Fruit fly (Drosophila melanogaster) whole organism, embryonic: ENCODE measurements around the gene CG14013.
A peak's percentile ranks its signal among the peaks of the same experiment; 100 is the strongest.

Experiments
- Abd-B ChIP-seq: fragments of 200-800 bp; sonication (Bioruptor generic); optimal IDR thresholded peaks from 2 replicates; lab custom pipeline; 2018; ENCODE audit warnings: missing biosample characterization, mild to moderate bottlenecking, missing genetic modification characterization, moderate library complexity
- BEAF-32 ChIP-seq: fragments of 200-800 bp; sonication (Bioruptor generic); optimal IDR thresholded peaks from 3 replicates; lab custom pipeline; 2017; ENCODE audit warnings: missing biosample characterization, missing genetic modification characterization, mild to moderate bottlenecking, moderate library complexity, missing genetic modification reagents
- Bdp1 ChIP-seq: fragments of 200-800 bp; sonication (Bioruptor generic); optimal IDR thresholded peaks from 3 replicates; lab custom pipeline; 2016; ENCODE audit warnings: missing biosample characterization, missing genetic modification characterization
- Bgb ChIP-seq: fragments of 200-800 bp; sonication (Bioruptor generic); IDR thresholded peaks from 2 replicates; pipeline ENCODE4 v1.3.6; 2022; ENCODE audit warnings: missing biosample characterization, missing genetic modification characterization; ENCODE audit not compliant: partially characterized antibody
- CG10147 ChIP-seq: fragments of 200-800 bp; sonication (Bioruptor generic); optimal IDR thresholded peaks from 2 replicates; lab custom pipeline; 2019; ENCODE audit warnings: missing biosample characterization, mild to moderate bottlenecking, missing genetic modification characterization, moderate library complexity
- CG10565 ChIP-seq: fragments of 200-800 bp; sonication (Bioruptor generic); optimal IDR thresholded peaks from 3 replicates; lab custom pipeline; 2016; ENCODE audit warnings: missing biosample characterization, mild to moderate bottlenecking, missing genetic modification characterization
- CG10979 ChIP-seq: fragments of 200-800 bp; sonication (Bioruptor generic); optimal IDR thresholded peaks from 2 replicates; lab custom pipeline; 2018; ENCODE audit warnings: missing biosample characterization, mild to moderate bottlenecking, missing genetic modification characterization, moderate library complexity
- CG12104 ChIP-seq: fragments of 200-800 bp; sonication (Bioruptor generic); optimal IDR thresholded peaks from 3 replicates; lab custom pipeline; 2016; ENCODE audit warnings: missing biosample characterization, missing genetic modification characterization
- CG13287 ChIP-seq: fragments of 200-800 bp; sonication (Bioruptor generic); IDR thresholded peaks from 2 replicates; pipeline ENCODE4 v1.3.6; 2022; ENCODE audit warnings: missing biosample characterization, missing genetic modification characterization; ENCODE audit not compliant: partially characterized antibody
- CG14710 ChIP-seq: fragments of 200-800 bp; sonication (Bioruptor generic); optimal IDR thresholded peaks from 3 replicates; lab custom pipeline; 2019; ENCODE audit warnings: missing biosample characterization, mild to moderate bottlenecking, missing genetic modification characterization, moderate library complexity
- CG14860 ChIP-seq: fragments of 200-800 bp; sonication (Bioruptor generic); IDR thresholded peaks from 3 replicates; pipeline ENCODE4 v1.3.6; 2022; ENCODE audit warnings: missing biosample characterization, missing genetic modification characterization; ENCODE audit not compliant: partially characterized antibody
- CG14965 ChIP-seq: fragments of 200-800 bp; sonication (Bioruptor generic); optimal IDR thresholded peaks from 2 replicates; lab custom pipeline; 2016; ENCODE audit warnings: missing biosample characterization, missing genetic modification characterization, borderline replicate concordance
- CG16813 ChIP-seq: fragments of 200-800 bp; sonication (Bioruptor generic); IDR thresholded peaks from 3 replicates; pipeline ENCODE4 v1.3.6; 2022; ENCODE audit warnings: missing biosample characterization, missing genetic modification characterization; ENCODE audit not compliant: partially characterized antibody
- CG2129 ChIP-seq: fragments of 200-800 bp; sonication (Bioruptor generic); IDR thresholded peaks from 2 replicates; pipeline ENCODE4 v1.3.6; 2022; ENCODE audit warnings: missing biosample characterization, missing genetic modification characterization; ENCODE audit not compliant: partially characterized antibody
- CG32532 ChIP-seq: fragments of 200-800 bp; sonication (Bioruptor generic); IDR thresholded peaks from 2 replicates; pipeline ENCODE4 v1.3.6; 2022; ENCODE audit warnings: missing biosample characterization, missing genetic modification characterization
- CG32772 ChIP-seq: fragments of 200-800 bp; sonication (Bioruptor generic); IDR thresholded peaks from 2 replicates; pipeline ENCODE4 v1.3.6; 2022; ENCODE audit warnings: missing biosample characterization, missing genetic modification characterization
- CG34224 ChIP-seq: fragments of 200-800 bp; sonication (Bioruptor generic); IDR thresholded peaks from 3 replicates; pipeline ENCODE4 v1.3.6; 2022; ENCODE audit warnings: missing biosample characterization, missing genetic modification characterization; ENCODE audit not compliant: partially characterized antibody
- CG4707 ChIP-seq: fragments of 200-800 bp; sonication (Bioruptor generic); optimal IDR thresholded peaks from 2 replicates; lab custom pipeline; 2018; ENCODE audit warnings: missing biosample characterization, mild to moderate bottlenecking, missing genetic modification characterization, moderate library complexity
- CG6791 ChIP-seq: fragments of 200-800 bp; sonication (Bioruptor generic); IDR thresholded peaks from 3 replicates; pipeline ENCODE4 v1.3.6; 2022; ENCODE audit warnings: missing biosample characterization, missing genetic modification characterization; ENCODE audit not compliant: partially characterized antibody
- CG9215 ChIP-seq: fragments of 200-800 bp; sonication (Bioruptor generic); IDR thresholded peaks from 2 replicates; pipeline ENCODE4 v1.3.6; 2022; ENCODE audit warnings: missing biosample characterization, missing genetic modification characterization
- CG9609 ChIP-seq: fragments of 200-800 bp; sonication (Bioruptor generic); optimal IDR thresholded peaks from 3 replicates; lab custom pipeline; 2016; ENCODE audit warnings: missing biosample characterization, missing genetic modification characterization
- Chrac-16 ChIP-seq: fragments of 200-800 bp; sonication (Bioruptor generic); optimal IDR thresholded peaks from 3 replicates; lab custom pipeline; 2016; ENCODE audit warnings: missing biosample characterization, missing genetic modification characterization
- CrebB ChIP-seq: fragments of 200-800 bp; sonication (Bioruptor generic); optimal IDR thresholded peaks from 3 replicates; lab custom pipeline; 2018; ENCODE audit warnings: missing biosample characterization, mild to moderate bottlenecking, missing genetic modification characterization
- D19A ChIP-seq: fragments of 200-800 bp; optimal IDR thresholded peaks from 3 replicates; lab custom pipeline; 2019; ENCODE audit warnings: missing biosample characterization, mild to moderate bottlenecking, missing genetic modification characterization, moderate library complexity
- Dll ChIP-seq: fragments of 200-800 bp; sonication (Bioruptor generic); IDR thresholded peaks from 4 replicates; pipeline ENCODE4 v1.3.6; 2022; ENCODE audit warnings: missing biosample characterization, missing genetic modification characterization; ENCODE audit not compliant: partially characterized antibody
- Dref ChIP-seq: fragments of 200-800 bp; sonication (Bioruptor generic); IDR thresholded peaks from 2 replicates; pipeline ENCODE4 v1.3.6; 2022; ENCODE audit warnings: missing biosample characterization, missing genetic modification characterization
- HLHmδ ChIP-seq: fragments of 200-800 bp; sonication (Bioruptor generic); optimal IDR thresholded peaks from 2 replicates; lab custom pipeline; 2018; ENCODE audit warnings: missing biosample characterization, mild to moderate bottlenecking, missing genetic modification characterization, moderate library complexity
- Opbp ChIP-seq: fragments of 200-800 bp; sonication (Bioruptor generic); IDR thresholded peaks from 3 replicates; pipeline ENCODE4 v1.3.6; 2022; ENCODE audit warnings: missing biosample characterization, missing genetic modification characterization; ENCODE audit not compliant: partially characterized antibody
- Poxn ChIP-seq: fragments of 200-800 bp; sonication (Bioruptor generic); IDR thresholded peaks from 2 replicates; pipeline ENCODE4 v1.3.6; 2022; ENCODE audit warnings: missing biosample characterization, missing genetic modification characterization
- Rfx ChIP-seq: fragments of 200-800 bp; sonication (Bioruptor generic); IDR thresholded peaks from 2 replicates; pipeline ENCODE4 v1.3.6; 2022; ENCODE audit warnings: missing biosample characterization, missing genetic modification characterization
- Scr ChIP-seq: fragments of 200-800 bp; sonication (Bioruptor generic); IDR thresholded peaks from 2 replicates; pipeline ENCODE4 v1.3.6; 2022; ENCODE audit warnings: missing biosample characterization, missing genetic modification characterization; ENCODE audit not compliant: partially characterized antibody
- ato ChIP-seq: fragments of 200-800 bp; sonication (Bioruptor generic); IDR thresholded peaks from 2 replicates; pipeline ENCODE4 v1.3.6; 2022; ENCODE audit warnings: missing biosample characterization, missing genetic modification characterization; ENCODE audit not compliant: partially characterized antibody
- bab2 ChIP-seq: fragments of 200-800 bp; sonication (Bioruptor generic); optimal IDR thresholded peaks from 2 replicates; lab custom pipeline; 2016; ENCODE audit warnings: missing biosample characterization, missing genetic modification characterization
- bbx ChIP-seq: fragments of 200-800 bp; sonication (Bioruptor generic); IDR thresholded peaks from 2 replicates; pipeline ENCODE4 v1.3.6; 2022; ENCODE audit warnings: missing biosample characterization, missing genetic modification characterization; ENCODE audit not compliant: partially characterized antibody
- chinmo ChIP-seq: fragments of 200-800 bp; sonication (Bioruptor generic); IDR thresholded peaks from 4 replicates; pipeline ENCODE4 v1.3.6; 2022; ENCODE audit warnings: missing biosample characterization, missing genetic modification characterization; ENCODE audit not compliant: partially characterized antibody
- ftz-f1 ChIP-seq: fragments of 200-800 bp; sonication (Bioruptor generic); optimal IDR thresholded peaks from 2 replicates; lab custom pipeline; 2016; ENCODE audit warnings: missing biosample characterization, missing genetic modification characterization
- hbn ChIP-seq: fragments of 200-800 bp; sonication (Bioruptor generic); IDR thresholded peaks from 2 replicates; pipeline ENCODE4 v1.3.6; 2022; ENCODE audit warnings: missing biosample characterization, missing genetic modification characterization; ENCODE audit not compliant: partially characterized antibody
- kay ChIP-seq: fragments of 200-800 bp; sonication (Bioruptor generic); optimal IDR thresholded peaks from 2 replicates; lab custom pipeline; 2016; ENCODE audit warnings: missing biosample characterization, missing genetic modification characterization
- klu ChIP-seq: fragments of 200-800 bp; sonication (Bioruptor generic); IDR thresholded peaks from 2 replicates; pipeline ENCODE4 v1.3.6; 2022; ENCODE audit warnings: missing biosample characterization, missing genetic modification characterization
- knrl ChIP-seq: fragments of 200-800 bp; sonication (Bioruptor generic); IDR thresholded peaks from 3 replicates; pipeline ENCODE4 v1.3.6; 2022; ENCODE audit warnings: missing biosample characterization, missing genetic modification characterization; ENCODE audit not compliant: partially characterized antibody
- lmd ChIP-seq: fragments of 200-800 bp; sonication (Bioruptor generic); IDR thresholded peaks from 2 replicates; pipeline ENCODE4 v1.3.6; 2022; ENCODE audit warnings: missing biosample characterization, missing genetic modification characterization
- nmo ChIP-seq: fragments of 200-800 bp; sonication (Bioruptor generic); optimal IDR thresholded peaks from 2 replicates; lab custom pipeline; 2018; ENCODE audit warnings: missing biosample characterization, mild to moderate bottlenecking, missing genetic modification characterization, moderate library complexity
- pum ChIP-seq: fragments of 200-800 bp; sonication (Bioruptor generic); optimal IDR thresholded peaks from 2 replicates; lab custom pipeline; 2016; ENCODE audit warnings: missing biosample characterization, missing genetic modification characterization
- pzg ChIP-seq: fragments of 200-800 bp; sonication (Bioruptor generic); optimal IDR thresholded peaks from 3 replicates; lab custom pipeline; 2018; ENCODE audit warnings: missing biosample characterization, mild to moderate bottlenecking, missing genetic modification characterization, moderate library complexity
- sima ChIP-seq: fragments of 200-800 bp; sonication (Bioruptor generic); optimal IDR thresholded peaks from 2 replicates; lab custom pipeline; 2016; ENCODE audit warnings: missing biosample characterization, missing genetic modification characterization
- sna ChIP-seq: fragments of 200-800 bp; sonication (Bioruptor generic); IDR thresholded peaks from 2 replicates; pipeline ENCODE4 v1.3.6; 2022; ENCODE audit warnings: missing biosample characterization, missing genetic modification characterization; ENCODE audit not compliant: partially characterized antibody
- tna ChIP-seq: fragments of 200-800 bp; sonication (Bioruptor generic); IDR thresholded peaks from 2 replicates; pipeline ENCODE4 v1.3.6; 2022; ENCODE audit warnings: missing biosample characterization, missing genetic modification characterization; ENCODE audit not compliant: partially characterized antibody
- wdn ChIP-seq: fragments of 200-800 bp; sonication (Bioruptor generic); IDR thresholded peaks from 2 replicates; pipeline ENCODE4 v1.3.6; 2022; ENCODE audit warnings: missing biosample characterization, missing genetic modification characterization

CG14013 gene

dm6 chr2L:5532061-5532460 is 21.6 kb downstream of the CG14013 start, which contains the start of gene Coq6 (continued):
- TF ChIP-seq Chrac-16 (GFP tag; lab: Kevin White, UChicago) (no peak), Dll (GFP tag; lab: Robert Waterston, UW) (peak; percentile 70), wdn (no peak), CG14965 (GFP tag; lab: Kevin White, UChicago) (no peak), CG13287 (GFP tag; lab: Robert Waterston, UW) (peak; percentile 78), hbn (GFP tag; lab: Robert Waterston, UW) (peak; percentile 54), CG14860 (GFP tag; lab: Robert Waterston, UW) (peak; percentile 50; the same call in 2 of the 3 replicates), tna (GFP tag; lab: Robert Waterston, UW) (0 out of 2 replicates have a peak, but pooled peaks have one; percentile 30), klu (no peak), CrebB (no peak), nmo (GFP tag; lab: Kevin White, UChicago) (peak; percentile 14), CG32532 (peak; percentile 42; the same call in 1 of the 2 replicates), CG14710 (tag; lab: Kevin White, UChicago) (peak; percentile 39), Poxn (GFP tag; lab: Robert Waterston, UW) (no peak), ato (GFP tag; lab: Robert Waterston, UW) (0 out of 2 replicates have a peak, but pooled peaks have one; percentile 32), sna (GFP tag; lab: Robert Waterston, UW) (peak; percentile 63), knrl (GFP tag; lab: Robert Waterston, UW) (peak; percentile 49), CG9215 (peak; percentile 96), Rfx (GFP tag; lab: Robert Waterston, UW) (peak; percentile 22; the same call in 1 of the 2 replicates), ftz-f1 (GFP tag; lab: Kevin White, UChicago) (no peak), HLHmδ (GFP tag; lab: Kevin White, UChicago) (no peak), sima (GFP tag; lab: Kevin White, UChicago) (no peak), BEAF-32 (GFP tag; lab: Kevin White, UChicago) (peak; percentile 62), Bgb (GFP tag; lab: Robert Waterston, UW) (peak; percentile 47; the same call in 1 of the 2 replicates), CG32772 (no peak), Abd-B (peak; percentile 13), CG34224 (GFP tag; lab: Robert Waterston, UW) (peak; percentile 68), Opbp (GFP tag; lab: Robert Waterston, UW) (peak; percentile 53; the same call in 2 of the 3 replicates), CG12104 (GFP tag; lab: Kevin White, UChicago) (no peak), Bdp1 (GFP tag; lab: Kevin White, UChicago) (no peak), CG9609 (GFP tag; lab: Kevin White, UChicago) (no peak), CG10565 (GFP tag; lab: Kevin White, UChicago) (no peak), chinmo (GFP tag; lab: Robert Waterston, UW) (peak; percentile 67; the same call in 1 of the 4 replicates), CG4707 (GFP tag; lab: Kevin White, UChicago) (no peak), pum (GFP tag; lab: Kevin White, UChicago) (no peak), CG2129 (GFP tag; lab: Robert Waterston, UW) (0 out of 2 replicates have a peak, but pooled peaks have one; percentile 18), CG6791 (GFP tag; lab: Robert Waterston, UW) (peak; percentile 75), Dref (GFP tag; lab: Robert Waterston, UW) (peak; percentile 74), bbx (peak; percentile 39; the same call in 1 of the 2 replicates), D19A (tag; lab: Kevin White, UChicago) (no peak), CG10979 (no peak), kay (GFP tag; lab: Kevin White, UChicago) (no peak), lmd (GFP tag; lab: Robert Waterston, UW) (no peak), bab2 (GFP tag; lab: Kevin White, UChicago) (no peak), CG10147 (GFP tag; lab: Kevin White, UChicago) (no peak), CG16813 (peak; percentile 51; the same call in 2 of the 3 replicates), pzg (GFP tag; lab: Kevin White, UChicago) (peak; percentile 36), Scr (GFP tag; lab: Robert Waterston, UW) (peak; percentile 58)
